Worm (Caenorhabditis elegans) whole organism, L3 larva: ENCODE measurements around the gene gmps-1.

Experiments used
- lin-39 ChIP-seq: fragments of 150-350 bp; optimal IDR thresholded peaks from 2 replicates; lab custom pipeline; 2018; ENCODE audit warnings: missing biosample characterization, missing genetic modification reagents, missing genetic modification characterization
- zag-1 ChIP-seq: fragments of 150-350 bp; optimal IDR thresholded peaks from 2 replicates; lab custom pipeline; 2014; ENCODE audit warnings: missing biosample characterization, missing genetic modification characterization

- TF ChIP-seq zag-1 (no peak), lin-39 (tag; lab: Kevin White, UChicago) (no peak)
These were observed 33.6 kb upstream of the gmps-1 start, which contains the start of gene gly-1 for ce11 chrII:10902104-10902503.
